Worm (Caenorhabditis elegans) whole organism, L4/young adult: ENCODE results near the gene M02H5.8.

Source experiments
- W03F9.2 ChIP-seq: fragments of 150-350 bp; optimal IDR thresholded peaks from 2 replicates; lab custom pipeline; 2014; ENCODE audit warnings: missing biosample characterization, missing genetic modification characterization
- dao-5 ChIP-seq: sonication (generic microtip); optimal IDR thresholded peaks from 2 replicates; lab custom pipeline; 2016; ENCODE audit warnings: missing genotype, missing genetic modification characterization, moderate library complexity, missing compliant biosample characterization
- him-1 ChIP-seq: sonication (generic microtip); optimal IDR thresholded peaks from 2 replicates; lab custom pipeline; 2016; ENCODE audit warnings: missing genotype, missing genetic modification reagents, missing genetic modification characterization, missing compliant biosample characterization

M02H5.8 gene

DNA sequence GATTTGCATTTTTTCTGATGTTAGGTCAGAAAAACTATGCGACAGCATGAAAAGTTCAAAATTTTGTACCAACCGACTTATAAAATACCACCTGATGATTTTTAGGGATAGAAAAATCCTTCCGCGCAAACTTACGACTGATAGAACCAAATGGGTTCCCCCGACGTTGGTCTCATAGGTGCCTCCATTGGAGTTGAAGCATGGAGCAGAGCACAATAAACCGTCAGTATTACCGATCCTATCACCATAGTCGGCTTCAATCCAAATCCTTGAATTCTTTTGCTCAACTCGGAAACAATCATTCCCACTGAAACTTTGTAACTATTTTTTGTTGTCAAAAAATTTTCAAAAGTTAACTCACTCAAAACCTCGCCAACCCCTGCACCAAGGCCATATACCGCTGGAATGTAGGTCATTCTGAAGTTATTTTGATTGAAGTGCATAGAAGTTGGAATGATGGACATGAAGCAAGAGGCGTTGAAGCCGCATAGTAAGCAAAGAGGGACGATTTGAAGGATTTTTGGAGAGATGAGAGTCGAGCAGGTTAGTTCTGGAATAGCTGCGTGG is 10.5 kb upstream of the M02H5.8 start:
- TF ChIP-seq dao-5 (tag; lab: Kevin White, UChicago) (no peak), him-1 (tag; lab: Kevin White, UChicago) (no peak)

DNA sequence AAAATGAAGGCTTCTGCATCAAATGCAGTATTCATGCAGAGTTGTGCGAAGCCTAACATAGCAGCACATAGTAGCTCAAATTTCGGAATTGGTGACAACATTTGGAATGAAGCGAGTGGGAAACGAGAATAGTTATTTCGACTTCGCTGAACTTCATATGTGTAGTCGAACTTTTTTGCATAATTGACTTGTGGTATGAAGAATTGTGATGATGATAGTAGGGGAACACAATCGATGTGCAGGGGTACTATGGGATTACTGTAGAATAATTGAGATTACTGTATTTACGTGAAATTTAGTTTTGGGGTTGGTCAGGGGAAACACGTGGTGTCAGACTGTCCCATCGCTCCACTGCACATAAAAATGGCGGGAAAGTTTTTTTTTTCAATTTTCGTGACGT is 8.9 kb upstream of the M02H5.8 start, which contains the start of gene B0554.7:
TSS of gene B0554.7 (minus strand) at position 101 of the 400 bp plus-strand sequence.
- no peak for TF ChIP-seq dao-5 (tag; lab: Kevin White, UChicago)
- TF ChIP-seq him-1 (tag; lab: Kevin White, UChicago) = no peak
- no peak for TF ChIP-seq W03F9.2

DNA sequence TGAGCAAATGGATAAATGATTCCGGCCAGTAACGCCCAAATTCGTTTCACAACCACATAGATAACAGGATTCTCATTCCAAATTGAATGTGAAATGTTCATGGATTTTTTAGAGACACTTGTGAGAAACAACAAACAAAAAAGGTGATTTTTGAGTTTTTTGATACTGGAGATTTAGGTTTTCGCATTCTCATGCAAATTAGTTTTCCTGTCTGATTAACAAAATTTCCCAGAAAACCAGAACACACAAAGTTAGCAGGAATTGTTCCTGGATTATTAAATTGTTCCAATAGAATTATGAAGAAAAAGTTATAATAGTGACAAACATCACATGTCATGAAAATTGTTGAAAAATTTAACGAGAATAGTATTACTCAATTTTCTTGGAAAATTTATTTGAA is 6.6 kb upstream of the M02H5.8 start, which contains the start of gene srh-33:
TSS of gene srh-33 (minus strand) at position 101 of the 400 bp plus-strand sequence.
- no peak for TF ChIP-seq W03F9.2
- TF ChIP-seq dao-5 (tag; lab: Kevin White, UChicago) = no peak
- TF ChIP-seq him-1 (tag; lab: Kevin White, UChicago) = no peak

DNA sequence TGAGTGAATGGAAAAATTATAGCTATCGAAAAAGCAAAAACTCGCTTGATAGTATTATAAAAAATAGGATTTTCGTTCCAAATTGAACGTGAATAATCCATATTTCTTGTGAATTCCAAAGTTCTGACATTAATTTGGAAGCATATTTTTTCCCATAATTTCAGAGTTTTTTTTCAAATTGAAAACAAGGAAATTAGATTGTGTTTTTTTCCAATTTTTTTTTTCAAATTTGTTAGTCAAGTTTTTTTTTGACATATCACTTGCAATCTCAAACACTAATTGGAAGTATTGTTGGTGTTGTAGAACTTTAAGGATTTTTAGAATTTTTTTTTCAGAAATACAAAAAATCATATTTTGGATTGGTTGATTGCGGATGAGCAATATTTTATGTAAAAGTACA is 3.2 kb upstream of the M02H5.8 start, which contains the start of gene srh-34:
TSS of gene srh-34 (minus strand) at position 101 of the 400 bp plus-strand sequence.
- TF ChIP-seq him-1 (tag; lab: Kevin White, UChicago) (no peak), dao-5 (tag; lab: Kevin White, UChicago) (no peak)

DNA sequence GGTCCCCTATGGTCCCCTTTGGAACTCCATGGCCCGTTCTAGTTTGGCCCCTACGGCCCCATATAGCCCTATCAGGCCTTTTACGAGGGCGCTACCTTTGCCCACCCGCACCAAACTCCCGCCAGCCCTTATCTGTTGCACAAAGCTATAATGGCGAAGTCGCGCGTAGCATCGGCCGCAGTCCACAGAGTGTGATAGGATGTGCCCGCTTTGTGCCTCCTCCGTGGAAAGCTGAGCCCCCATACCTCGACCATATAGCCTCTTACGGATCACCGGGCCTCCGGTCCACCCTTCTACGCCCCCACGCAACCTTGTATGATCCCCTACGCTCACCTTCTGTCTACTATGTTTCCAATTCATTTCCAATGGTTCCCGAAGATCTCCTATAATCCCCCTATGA is 2.8 kb upstream of the M02H5.8 start:
- no peak for TF ChIP-seq dao-5 (tag; lab: Kevin White, UChicago)
- TF ChIP-seq W03F9.2 = no peak
- no peak for TF ChIP-seq him-1 (tag; lab: Kevin White, UChicago)

DNA sequence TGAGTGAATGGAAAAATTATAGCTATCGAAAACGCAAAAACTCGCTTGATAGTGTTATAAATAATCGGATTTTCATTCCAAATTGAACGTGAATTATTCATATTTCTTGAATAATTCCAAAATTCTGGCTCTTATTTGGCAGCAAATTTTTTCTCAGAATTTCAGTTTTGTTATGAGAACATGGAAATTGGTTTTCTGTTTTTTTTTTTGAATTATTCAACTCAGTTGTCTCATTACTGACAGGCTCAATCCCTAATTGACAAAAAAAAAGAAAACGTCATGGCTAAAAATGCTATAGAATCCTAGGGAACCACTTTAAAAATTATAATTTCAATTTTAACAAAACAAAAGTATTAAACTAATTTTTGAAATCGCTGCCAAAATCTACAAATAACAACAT is 651 bp upstream of the M02H5.8 start, which contains the start of gene srh-35:
TSS of gene srh-35 (minus strand) at position 101 of the 400 bp plus-strand sequence.
- no peak for TF ChIP-seq dao-5 (tag; lab: Kevin White, UChicago)
- no peak for TF ChIP-seq W03F9.2
- no peak for TF ChIP-seq him-1 (tag; lab: Kevin White, UChicago)

DNA sequence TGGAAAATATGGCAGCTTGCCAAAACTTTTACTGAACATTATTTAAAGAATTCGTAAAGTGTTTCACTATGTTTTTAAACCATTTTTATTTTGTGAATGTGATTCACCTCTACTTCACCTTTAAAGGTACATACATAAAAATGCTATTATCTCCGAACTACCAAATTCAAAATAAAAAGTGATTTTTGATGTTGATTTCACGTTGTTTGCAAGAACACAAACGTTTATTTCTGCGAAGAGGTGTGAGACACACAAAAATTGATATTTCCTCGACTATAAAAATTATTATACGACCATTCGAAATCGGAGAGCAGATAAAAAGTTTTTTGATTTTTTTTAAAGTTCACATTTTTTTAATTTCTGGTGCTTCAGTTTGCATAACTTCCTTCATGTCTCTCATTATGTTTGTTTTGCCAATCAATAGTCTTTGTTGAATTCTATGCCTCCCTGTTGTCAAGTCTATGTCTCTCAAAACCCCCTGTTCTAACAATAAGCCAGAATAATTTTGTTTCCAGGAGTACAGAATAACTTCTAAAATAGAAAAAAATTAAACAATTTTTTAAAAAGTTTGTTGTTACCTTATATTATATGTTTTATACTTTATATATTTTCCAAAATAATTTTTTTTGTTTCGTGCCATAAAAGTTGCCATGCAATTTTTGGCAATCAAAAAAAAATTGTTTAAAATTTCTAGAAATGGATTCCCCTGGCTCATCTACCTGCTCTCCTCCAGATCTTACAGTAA is 1.1 kb downstream of the M02H5.8 start, which contains the start of gene nhr-123:
TSS of gene nhr-123 (plus strand) at position 695 of the 745 bp plus-strand sequence.
- TF ChIP-seq W03F9.2 (no peak), dao-5 (tag; lab: Kevin White, UChicago) (no peak), him-1 (tag; lab: Kevin White, UChicago) (no peak)

DNA sequence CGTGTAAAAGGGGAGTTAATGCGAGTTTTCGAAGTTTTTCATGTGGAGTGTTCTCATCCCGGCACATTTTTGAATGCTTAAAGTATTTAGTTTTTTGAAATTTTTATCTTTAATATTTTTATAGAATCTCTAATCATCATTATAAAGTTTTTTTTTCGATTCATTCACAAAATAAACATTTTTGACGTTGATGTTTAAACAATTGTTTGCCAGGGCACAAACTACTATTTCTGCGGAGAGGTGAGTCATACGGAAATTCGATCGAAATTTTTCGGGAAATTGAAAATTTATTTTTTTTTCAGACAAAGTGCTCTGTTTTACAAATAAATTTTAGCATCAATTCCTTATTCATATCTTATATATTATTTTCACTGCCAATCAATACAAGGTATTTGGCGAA is 3.8 kb downstream of the M02H5.8 start, which contains the start of gene nhr-98:
TSS of gene nhr-98 (plus strand) at position 301 of the 400 bp plus-strand sequence.
- TF ChIP-seq W03F9.2 = no peak
- no peak for TF ChIP-seq dao-5 (tag; lab: Kevin White, UChicago)
- no peak for TF ChIP-seq him-1 (tag; lab: Kevin White, UChicago)

DNA sequence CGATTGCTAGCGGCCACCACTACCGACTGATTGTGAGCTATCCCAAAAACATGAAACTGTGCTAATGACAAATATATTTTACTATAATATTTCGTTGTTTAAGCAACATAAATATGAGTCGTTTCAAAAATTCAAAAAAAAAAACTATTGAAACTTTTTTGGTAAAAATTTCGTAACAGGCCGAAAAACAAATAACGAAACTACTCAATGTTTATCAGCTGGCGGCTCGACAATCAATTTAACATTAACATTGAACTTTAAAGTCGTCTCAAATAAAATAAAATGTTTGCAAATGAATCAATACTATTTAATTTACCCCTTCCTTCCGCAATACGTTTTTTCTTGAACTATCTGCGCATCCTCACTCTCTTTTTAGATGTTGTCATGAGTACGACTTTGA is 8.1 kb downstream of the M02H5.8 start:
- TF ChIP-seq W03F9.2 (no peak), him-1 (tag; lab: Kevin White, UChicago) (no peak), dao-5 (tag; lab: Kevin White, UChicago) (no peak)

DNA sequence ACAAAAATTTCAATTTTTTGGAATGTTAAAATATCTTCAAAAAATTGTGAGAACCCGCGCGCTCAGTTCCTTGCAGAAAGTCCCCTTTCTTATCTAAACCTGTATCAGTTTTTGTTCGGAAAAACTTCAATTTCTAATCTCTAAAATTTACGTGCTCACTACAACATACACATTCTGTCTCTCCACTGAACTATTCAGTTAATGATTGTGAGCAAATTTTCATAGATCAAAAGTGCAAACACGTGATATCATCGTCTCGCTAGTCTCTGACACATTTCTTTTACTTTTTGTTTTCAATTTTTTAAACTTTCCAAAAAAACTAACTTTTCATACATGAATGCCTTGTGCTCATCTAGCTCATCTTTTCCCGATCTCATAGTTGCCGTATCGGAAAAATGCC is 9.7 kb downstream of the M02H5.8 start, which contains the start of gene nhr-203:
TSS of gene nhr-203 (plus strand) at position 332 of the 400 bp plus-strand sequence.
- TF ChIP-seq dao-5 (tag; lab: Kevin White, UChicago) = no peak
- TF ChIP-seq W03F9.2 = no peak
- TF ChIP-seq him-1 (tag; lab: Kevin White, UChicago) = no peak

DNA sequence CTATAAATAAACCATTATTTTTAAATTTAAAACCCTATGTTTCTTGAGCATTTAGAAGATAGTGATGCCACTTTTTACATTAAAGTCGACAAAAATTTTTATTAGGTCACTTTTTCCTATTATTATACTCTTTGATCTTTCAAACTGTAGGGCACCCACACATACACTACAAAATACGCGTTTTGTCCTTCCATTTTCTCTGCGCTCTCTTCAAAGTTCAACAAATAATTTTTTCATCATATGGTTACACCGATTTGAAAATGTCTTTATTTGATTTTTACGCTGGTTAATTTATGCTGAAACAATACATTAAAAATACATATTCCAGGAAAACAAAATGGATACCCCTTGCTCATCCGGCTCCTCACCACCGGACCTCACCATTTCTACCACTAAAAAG is 12.5 kb downstream of the M02H5.8 start, which contains the start of gene nhr-202:
TSS of gene nhr-202 (plus strand) at position 326 of the 400 bp plus-strand sequence.
- TF ChIP-seq W03F9.2 = no peak
- TF ChIP-seq him-1 (tag; lab: Kevin White, UChicago) = no peak
- TF ChIP-seq dao-5 (tag; lab: Kevin White, UChicago) = no peak

DNA sequence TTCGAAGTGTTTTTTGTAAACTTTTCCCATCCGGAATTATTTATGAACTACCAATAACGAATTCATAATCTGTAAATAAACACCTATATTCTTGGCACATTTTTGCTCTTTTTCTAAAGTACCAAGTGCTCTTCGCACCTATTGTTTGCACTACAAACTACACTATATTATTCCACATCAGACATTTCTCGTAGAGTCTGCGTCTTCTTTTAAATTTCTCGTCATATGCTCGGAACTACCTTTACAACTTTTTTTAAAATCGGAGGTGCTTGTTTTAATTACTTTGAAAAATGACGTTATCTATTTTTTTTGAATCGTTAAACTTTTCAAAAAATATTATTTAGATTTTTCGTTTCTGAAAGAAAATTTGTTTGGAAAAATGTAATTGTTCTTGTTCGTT is 15.0 kb downstream of the M02H5.8 start, which contains the start of gene nhr-201:
TSS of gene nhr-201 (plus strand) at position 29 of the 400 bp plus-strand sequence.
- no peak for TF ChIP-seq him-1 (tag; lab: Kevin White, UChicago)
- no peak for TF ChIP-seq W03F9.2
- no peak for TF ChIP-seq dao-5 (tag; lab: Kevin White, UChicago)

DNA sequence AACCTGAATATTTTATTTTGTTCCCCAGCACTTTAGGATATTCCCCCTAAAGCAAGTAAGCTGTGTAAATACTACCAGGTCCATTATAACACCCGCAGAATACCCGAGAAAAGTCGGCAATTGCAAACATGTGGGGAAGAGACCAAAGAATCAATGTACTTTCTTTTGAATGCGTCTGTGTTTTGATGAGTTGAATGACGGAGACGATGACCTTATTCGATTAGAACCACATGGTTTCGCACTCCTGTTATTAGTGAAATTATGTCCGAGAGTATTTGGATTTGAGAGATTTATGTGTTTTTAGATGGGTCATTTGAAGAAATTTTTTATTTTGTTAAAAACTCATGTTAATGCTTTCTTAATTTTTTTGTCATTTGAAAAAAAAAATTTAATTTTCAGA is 15.6 kb downstream of the M02H5.8 start:
- TF ChIP-seq dao-5 (tag; lab: Kevin White, UChicago) (no peak), him-1 (tag; lab: Kevin White, UChicago) (no peak), W03F9.2 (no peak)

DNA sequence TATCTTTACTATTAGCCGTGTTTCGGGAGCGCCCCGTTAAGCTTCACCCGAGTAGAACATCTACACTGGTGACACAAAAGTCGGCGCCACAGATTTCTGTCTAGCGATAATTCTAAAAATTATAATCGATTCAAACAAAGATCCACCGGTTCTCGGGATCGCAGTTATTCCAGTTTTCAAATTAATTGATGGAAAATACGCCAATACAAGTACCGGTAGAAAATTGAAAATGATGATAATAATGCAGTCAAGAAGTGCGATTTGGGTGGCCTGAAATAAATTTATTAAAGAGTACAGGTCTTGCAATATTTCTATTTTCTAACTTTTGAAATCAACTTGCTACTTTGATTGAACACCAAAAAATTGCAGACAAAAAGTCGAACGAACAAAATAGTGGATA is 17.7 kb downstream of the M02H5.8 start:
- TF ChIP-seq dao-5 (tag; lab: Kevin White, UChicago) (no peak), W03F9.2 (no peak)
